Worm (Caenorhabditis elegans) whole organism, late embryonic: ENCODE results near the gene Y69A2AR.1.
A peak's percentile ranks its signal among the peaks of the same experiment; 100 is the strongest.

ENCODE experiments used
- C08G9.2 ChIP-seq: sonication (generic microtip); optimal IDR thresholded peaks from 2 replicates; lab custom pipeline; 2016; ENCODE audit warnings: mild to moderate bottlenecking, missing genetic modification characterization, moderate library complexity, missing compliant biosample characterization
- C38D4.7 ChIP-seq: fragments of 200-800 bp; sonication (Bioruptor generic); optimal IDR thresholded peaks from 2 replicates; lab custom pipeline; 2018; ENCODE audit warnings: mild to moderate bottlenecking, missing genetic modification characterization, moderate library complexity, missing compliant biosample characterization
- K09A11.1 ChIP-seq: sonication (generic microtip); optimal IDR thresholded peaks from 2 replicates; lab custom pipeline; 2017; ENCODE audit warnings: antibody characterized with exemption, mild to moderate bottlenecking, missing genetic modification characterization, missing compliant biosample characterization; ENCODE audit not compliant: insufficient read depth
- Y22D7AL.16 ChIP-seq: sonication (generic microtip); optimal IDR thresholded peaks from 2 replicates; lab custom pipeline; 2016; ENCODE audit warnings: missing genetic modification characterization, missing compliant biosample characterization
- ceh-14 ChIP-seq: sonication (generic microtip); optimal IDR thresholded peaks from 2 replicates; lab custom pipeline; 2016; ENCODE audit warnings: missing genotype, missing genetic modification characterization, missing compliant biosample characterization
- ceh-19 ChIP-seq: fragments of 200-800 bp; sonication (Bioruptor generic); optimal IDR thresholded peaks from 2 replicates; lab custom pipeline; 2018; ENCODE audit warnings: mild to moderate bottlenecking, missing genetic modification characterization, missing compliant biosample characterization
- ceh-2 ChIP-seq: sonication (generic microtip); optimal IDR thresholded peaks from 2 replicates; lab custom pipeline; 2016; ENCODE audit warnings: missing genotype, missing genetic modification characterization, missing compliant biosample characterization
- ceh-22 ChIP-seq: sonication (generic microtip); optimal IDR thresholded peaks from 2 replicates; lab custom pipeline; 2017; ENCODE audit warnings: missing biosample characterization, missing genetic modification characterization
- ceh-24 ChIP-seq: sonication (generic microtip); optimal IDR thresholded peaks from 2 replicates; lab custom pipeline; 2016; ENCODE audit warnings: mild to moderate bottlenecking, missing genetic modification characterization, missing compliant biosample characterization
- ceh-48 ChIP-seq: sonication (generic microtip); optimal IDR thresholded peaks from 2 replicates; lab custom pipeline; 2016; ENCODE audit warnings: missing genetic modification characterization, inconsistent platforms, missing compliant biosample characterization
- dve-1 ChIP-seq: sonication (generic microtip); optimal IDR thresholded peaks from 2 replicates; lab custom pipeline; 2017; ENCODE audit warnings: antibody characterized with exemption, mild to moderate bottlenecking, missing genetic modification characterization, missing compliant biosample characterization
- fax-1 ChIP-seq: sonication (generic microtip); optimal IDR thresholded peaks from 2 replicates; lab custom pipeline; 2016; ENCODE audit warnings: missing genotype, missing genetic modification characterization, missing compliant biosample characterization
- fkh-6 ChIP-seq: sonication (generic microtip); optimal IDR thresholded peaks from 2 replicates; lab custom pipeline; 2016; ENCODE audit warnings: missing genetic modification characterization, missing compliant biosample characterization
- gmeb-2 ChIP-seq: sonication (generic microtip); optimal IDR thresholded peaks from 2 replicates; lab custom pipeline; 2016; ENCODE audit warnings: missing genetic modification characterization, inconsistent platforms, missing compliant biosample characterization
- hlh-13 ChIP-seq: fragments of 200-800 bp; sonication (Bioruptor generic); optimal IDR thresholded peaks from 2 replicates; lab custom pipeline; 2018; ENCODE audit warnings: mild to moderate bottlenecking, missing genetic modification characterization, missing compliant biosample characterization
- hlh-30 ChIP-seq: sonication (generic microtip); optimal IDR thresholded peaks from 2 replicates; lab custom pipeline; 2017; ENCODE audit warnings: antibody characterized with exemption, missing genetic modification characterization, missing compliant biosample characterization; ENCODE audit not compliant: insufficient read depth
- hlh-6 ChIP-seq: sonication (generic microtip); optimal IDR thresholded peaks from 2 replicates; lab custom pipeline; 2016; ENCODE audit warnings: missing genotype, missing genetic modification characterization, missing compliant biosample characterization
- hlh-8 ChIP-seq: sonication (generic microtip); optimal IDR thresholded peaks from 2 replicates; lab custom pipeline; 2016; ENCODE audit warnings: missing genotype, missing genetic modification characterization, missing compliant biosample characterization
- nfya-1 ChIP-seq: sonication (generic microtip); optimal IDR thresholded peaks from 2 replicates; lab custom pipeline; 2017; ENCODE audit warnings: missing genetic modification characterization, mild to moderate bottlenecking, missing compliant biosample characterization, antibody characterized with exemption, moderate library complexity
- npax-4 ChIP-seq: sonication (generic microtip); optimal IDR thresholded peaks from 2 replicates; lab custom pipeline; 2016; ENCODE audit warnings: missing genetic modification characterization, missing compliant biosample characterization
- pag-3 ChIP-seq: sonication (generic microtip); optimal IDR thresholded peaks from 2 replicates; lab custom pipeline; 2016; ENCODE audit warnings: missing compliant biosample characterization, missing genetic modification characterization, borderline replicate concordance
- pax-1 ChIP-seq: fragments of 150-350 bp; optimal IDR thresholded peaks from 2 replicates; lab custom pipeline; 2014; ENCODE audit warnings: missing biosample characterization, missing genetic modification characterization
- pha-4 ChIP-seq: fragments of 150-350 bp; optimal IDR thresholded peaks from 2 replicates; lab custom pipeline; 2018; ENCODE audit warnings: missing biosample characterization, missing genetic modification reagents, missing genetic modification characterization
- pros-1 ChIP-seq: fragments of 150-350 bp; optimal IDR thresholded peaks from 2 replicates; lab custom pipeline; 2014; ENCODE audit warnings: missing biosample characterization, missing genetic modification reagents, missing genetic modification characterization
- rnt-1 ChIP-seq: sonication (generic microtip); optimal IDR thresholded peaks from 2 replicates; lab custom pipeline; 2016; ENCODE audit warnings: missing genetic modification characterization, missing compliant biosample characterization
- sdc-2 ChIP-seq: sonication (generic microtip); optimal IDR thresholded peaks from 2 replicates; lab custom pipeline; 2016; ENCODE audit warnings: missing genotype, missing genetic modification characterization, missing compliant biosample characterization
- sox-2 ChIP-seq: fragments of 200-800 bp; sonication (Bioruptor generic); IDR thresholded peaks from 2 replicates; pipeline ENCODE4 v1.3.6; 2022; ENCODE audit warnings: missing genetic modification reagents, missing genetic modification characterization, missing compliant biosample characterization
- sox-4 ChIP-seq: sonication (generic microtip); optimal IDR thresholded peaks from 2 replicates; lab custom pipeline; 2017; ENCODE audit warnings: mild to moderate bottlenecking, missing genetic modification characterization, inconsistent platforms, missing compliant biosample characterization
- syd-9 ChIP-seq: sonication (generic microtip); optimal IDR thresholded peaks from 2 replicates; lab custom pipeline; 2016; ENCODE audit warnings: mild to moderate bottlenecking, missing genetic modification characterization, moderate library complexity, missing compliant biosample characterization
- tbx-2 ChIP-seq: sonication (generic microtip); optimal IDR thresholded peaks from 2 replicates; lab custom pipeline; 2016; ENCODE audit warnings: missing genetic modification characterization, missing compliant biosample characterization
- tbx-7 ChIP-seq: sonication (generic microtip); optimal IDR thresholded peaks from 2 replicates; lab custom pipeline; 2016; ENCODE audit warnings: missing genotype, missing genetic modification characterization, missing compliant biosample characterization
- unc-42 ChIP-seq: sonication (generic microtip); optimal IDR thresholded peaks from 2 replicates; lab custom pipeline; 2016; ENCODE audit warnings: missing genotype, missing genetic modification characterization, missing compliant biosample characterization
- unc-55 ChIP-seq: sonication (generic microtip); optimal IDR thresholded peaks from 2 replicates; lab custom pipeline; 2017; ENCODE audit warnings: missing biosample characterization, missing genetic modification reagents, missing genetic modification characterization
- unc-86 ChIP-seq: sonication (generic microtip); optimal IDR thresholded peaks from 2 replicates; lab custom pipeline; 2016; ENCODE audit warnings: missing genetic modification characterization, missing compliant biosample characterization
- ztf-16 ChIP-seq: sonication (generic microtip); optimal IDR thresholded peaks from 2 replicates; lab custom pipeline; 2017; ENCODE audit warnings: missing genetic modification characterization, missing compliant biosample characterization

Y69A2AR.1 gene

ce11 chrIV:2640950-2641349, 25.9 kb upstream of the Y69A2AR.1 start, which contains the start of the genes mdf-2 and nduv-3:
mdf-2 (minus strand) TSS chrIV:2641125.
nduv-3 (plus strand) TSS chrIV:2641310.
- TF ChIP-seq pha-4 (tag; lab: Kevin White, UChicago) (no peak), ceh-19 (GFP tag; lab: Kevin White, UChicago) (no peak), ceh-14 (tag; lab: Kevin White, UChicago) (peak; percentile 41), tbx-2 (peak; percentile 11), ceh-24 (no peak), hlh-6 (tag; lab: Kevin White, UChicago) (no peak), ceh-48 (tag; lab: Kevin White, UChicago) (peak; percentile 93), sox-2 (GFP tag; lab: Robert Waterston, UW) (no peak), Y22D7AL.16 (tag; lab: Kevin White, UChicago) (no peak), nfya-1 (tag; lab: Kevin White, UChicago) (peak; percentile 49), unc-42 (tag; lab: Kevin White, UChicago) (peak; percentile 44), sdc-2 (no peak), unc-55 (GFP tag; lab: Kevin White, UChicago) (peak; percentile 47)
- TF ChIP-seq, all 69 proteins: peak for 6

ce11 chrIV:2642054-2642453, 24.8 kb upstream of the Y69A2AR.1 start:
- no peak for TF ChIP-seq dve-1 (tag; lab: Kevin White, UChicago)
- TF ChIP-seq unc-42 (tag; lab: Kevin White, UChicago) = no peak
- TF ChIP-seq pax-1 (tag; lab: Kevin White, UChicago) = no peak
- TF ChIP-seq ceh-2 (tag; lab: Kevin White, UChicago) = no peak
- TF ChIP-seq hlh-13 (GFP tag; lab: Kevin White, UChicago) = no peak
- TF ChIP-seq rnt-1 (tag; lab: Kevin White, UChicago) = no peak
- no peak for TF ChIP-seq sox-4
- TF ChIP-seq C38D4.7 (GFP tag; lab: Kevin White, UChicago) = no peak
- no peak for TF ChIP-seq Y22D7AL.16 (tag; lab: Kevin White, UChicago)
- no peak for TF ChIP-seq gmeb-2 (tag; lab: Kevin White, UChicago)

ce11 chrIV:2642673-2643072, 24.2 kb upstream of the Y69A2AR.1 start, which contains the start of gene ric-8:
ric-8 (plus strand) TSS chrIV:2642973.
- TF ChIP-seq npax-4 (tag; lab: Kevin White, UChicago) (no peak), pros-1 (tag; lab: Kevin White, UChicago) (no peak), ceh-22 (tag; lab: Kevin White, UChicago) (no peak), ztf-16 (no peak), pax-1 (tag; lab: Kevin White, UChicago) (no peak), tbx-7 (tag; lab: Kevin White, UChicago) (no peak), pag-3 (tag; lab: Kevin White, UChicago) (no peak), C38D4.7 (GFP tag; lab: Kevin White, UChicago) (no peak), K09A11.1 (tag; lab: Kevin White, UChicago) (no peak)

ce11 chrIV:2650031-2650430, 16.8 kb upstream of the Y69A2AR.1 start:
- peak; percentile 15 for TF ChIP-seq ceh-48 (tag; lab: Kevin White, UChicago)
- no peak for TF ChIP-seq sox-4

ce11 chrIV:2654965-2655364, 11.9 kb upstream of the Y69A2AR.1 start:
- TF ChIP-seq syd-9 (tag; lab: Kevin White, UChicago) (no peak), hlh-30 (tag; lab: Kevin White, UChicago) (no peak), hlh-8 (no peak), ceh-19 (GFP tag; lab: Kevin White, UChicago) (no peak), fkh-6 (no peak), unc-86 (tag; lab: Kevin White, UChicago) (no peak), pha-4 (tag; lab: Kevin White, UChicago) (no peak), dve-1 (tag; lab: Kevin White, UChicago) (no peak), fax-1 (tag; lab: Kevin White, UChicago) (no peak), ceh-48 (tag; lab: Kevin White, UChicago) (no peak), tbx-2 (no peak), hlh-13 (GFP tag; lab: Kevin White, UChicago) (no peak), C08G9.2 (tag; lab: Kevin White, UChicago) (no peak)
